Fruit fly (Drosophila melanogaster): ENCODE data around the gene CG5854.

Gene CG5854

DNA sequence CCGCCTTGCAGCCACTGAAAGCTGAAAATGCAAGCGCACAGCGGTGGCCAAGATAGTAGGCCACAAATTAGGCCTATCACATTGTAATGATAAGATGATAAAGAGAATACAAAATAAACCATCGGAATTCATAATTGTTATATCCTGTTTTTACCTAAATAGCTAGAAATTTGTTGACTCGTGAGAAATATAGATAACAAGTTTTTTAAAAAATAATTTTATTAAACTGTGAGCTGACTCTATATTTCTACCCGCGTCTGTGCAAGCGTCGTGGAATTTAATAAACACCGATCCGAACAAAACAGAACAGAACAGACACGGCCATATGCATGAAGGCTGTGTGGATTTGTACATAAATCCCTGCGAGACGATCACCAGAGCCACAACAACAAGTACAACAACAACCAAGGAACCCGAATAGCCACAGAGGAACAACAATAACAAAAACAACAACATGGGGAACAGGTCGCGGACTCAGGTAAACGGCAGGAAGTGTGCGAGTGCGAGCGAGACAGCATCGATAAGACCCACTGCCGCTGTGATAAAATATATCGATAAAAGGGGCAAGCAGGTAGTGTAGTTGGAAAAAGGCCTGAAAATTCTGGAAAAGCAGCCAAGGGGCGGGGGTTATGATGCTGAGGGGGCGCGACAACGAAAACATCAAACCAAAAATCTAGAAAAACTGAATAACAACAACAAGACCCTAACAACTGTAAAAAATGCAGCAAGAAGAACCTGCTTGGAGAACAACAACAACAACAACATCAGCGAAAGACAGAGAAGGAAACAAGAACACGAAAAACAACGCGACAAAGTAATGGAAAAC lies 47.2 kb upstream of the CG5854 start (continued):
- TF ChIP-seq NFAT (GFP tag; IDR thresholded peaks at IDR 0.05) (no peak), aop (GFP tag; IDR thresholded peaks at IDR 0.05) (0 out of 2 replicates have a peak, but pooled peaks have one; percentile 2), CG17359 (tag; optimal IDR thresholded peaks at IDR 0.05) (peak; percentile 86), hth (optimal IDR thresholded peaks at IDR 0.05) (no peak), CG42726 (GFP tag; IDR thresholded peaks at IDR 0.05; ENCODE audit: partially characterized antibody) (no peak), caup (GFP tag; optimal IDR thresholded peaks at IDR 0.05; ENCODE audit: severe bottlenecking) (peak; percentile 50), slbo (GFP tag; IDR thresholded peaks at IDR 0.05) (peak; percentile 63), CG12155 (GFP tag; optimal IDR thresholded peaks at IDR 0.05) (peak; percentile 71), dan (GFP tag; IDR thresholded peaks at IDR 0.05) (peak; percentile 57; the same call in 1 of the 2 replicates), Nf-YA (GFP tag; IDR thresholded peaks at IDR 0.05) (peak; percentile 62), fd64A (GFP tag; optimal IDR thresholded peaks at IDR 0.05) (peak; percentile 65), cas (GFP tag; IDR thresholded peaks at IDR 0.05) (no peak), CG12236 (GFP tag; optimal IDR thresholded peaks at IDR 0.05) (peak; percentile 58), ranshi (GFP tag; IDR thresholded peaks at IDR 0.05) (peak; percentile 81), bsh (GFP tag; optimal IDR thresholded peaks at IDR 0.05) (peak; percentile 90 to 94), CG31365 (tag; optimal IDR thresholded peaks at IDR 0.05) (no peak), CG6854 (GFP tag; optimal IDR thresholded peaks at IDR 0.05) (peak; percentile 31), mld (GFP tag; IDR thresholded peaks at IDR 0.05; ENCODE audit: partially characterized antibody) (no peak), CG14667 (GFP tag; IDR thresholded peaks at IDR 0.05) (peak; percentile 57), corto (GFP tag; optimal IDR thresholded peaks at IDR 0.05) (peak; percentile 97), tll (GFP tag; optimal IDR thresholded peaks at IDR 0.05) (peak in 1 of 2 experiments; percentile 30), chif (GFP tag; optimal IDR thresholded peaks at IDR 0.05) (peak; percentile 76 to 88), ERR (GFP tag; optimal IDR thresholded peaks at IDR 0.05) (no peak), Lpt (GFP tag; optimal IDR thresholded peaks at IDR 0.05) (peak; percentile 30), grau (tag; optimal IDR thresholded peaks at IDR 0.05) (peak; percentile 88), D19A (tag; optimal IDR thresholded peaks at IDR 0.05) (peak; percentile 60), CG2199 (GFP tag; IDR thresholded peaks at IDR 0.05) (peak; percentile 12; the same call in 1 of the 3 replicates), Spps (tag; optimal IDR thresholded peaks at IDR 0.05) (peak; percentile 91), CG17802 (tag; optimal IDR thresholded peaks at IDR 0.05) (peak; percentile 52), run (tag; optimal IDR thresholded peaks at IDR 0.05) (peak; percentile 87), CG10209 (GFP tag; optimal IDR thresholded peaks at IDR 0.05) (peak; percentile 84), CG17612 (GFP tag; IDR thresholded peaks at IDR 0.05) (no peak), Hmr (GFP tag; optimal IDR thresholded peaks at IDR 0.05) (peak; percentile 56), CG8281 (tag; optimal IDR thresholded peaks at IDR 0.05) (peak; percentile 55), fd102C (GFP tag; optimal IDR thresholded peaks at IDR 0.05) (peak; percentile 75), Dek (tag; optimal IDR thresholded peaks at IDR 0.05) (peak; percentile 43), sens-2 (GFP tag; IDR thresholded peaks at IDR 0.05) (peak; percentile 65; the same call in 1 of the 2 replicates), Fer3 (tag; optimal IDR thresholded peaks at IDR 0.05) (peak; percentile 67), Awh (GFP tag; IDR thresholded peaks at IDR 0.05) (peak; percentile 86), Dip3 (GFP tag; optimal IDR thresholded peaks at IDR 0.05) (no peak), CG13424 (tag; optimal IDR thresholded peaks at IDR 0.05) (peak; percentile 89), tap (tag; optimal IDR thresholded peaks at IDR 0.05) (peak; percentile 87), gcm2 (GFP tag; optimal IDR thresholded peaks at IDR 0.05) (peak; percentile 76), Atf3 (GFP tag; optimal IDR thresholded peaks at IDR 0.05) (peak; percentile 67), CG18764 (GFP tag; optimal IDR thresholded peaks at IDR 0.05) (peak; percentile 74), CG33213 (GFP tag; optimal IDR thresholded peaks at IDR 0.05) (peak; percentile 46), Doc3 (GFP tag; IDR thresholded peaks at IDR 0.05; ENCODE audit: partially characterized antibody) (no peak), sqz (GFP tag; optimal IDR thresholded peaks at IDR 0.05) (peak; percentile 69)
